Worm (Caenorhabditis elegans): Measurements from ENCODE around the gene nhr-233.

Gene nhr-233

DNA sequence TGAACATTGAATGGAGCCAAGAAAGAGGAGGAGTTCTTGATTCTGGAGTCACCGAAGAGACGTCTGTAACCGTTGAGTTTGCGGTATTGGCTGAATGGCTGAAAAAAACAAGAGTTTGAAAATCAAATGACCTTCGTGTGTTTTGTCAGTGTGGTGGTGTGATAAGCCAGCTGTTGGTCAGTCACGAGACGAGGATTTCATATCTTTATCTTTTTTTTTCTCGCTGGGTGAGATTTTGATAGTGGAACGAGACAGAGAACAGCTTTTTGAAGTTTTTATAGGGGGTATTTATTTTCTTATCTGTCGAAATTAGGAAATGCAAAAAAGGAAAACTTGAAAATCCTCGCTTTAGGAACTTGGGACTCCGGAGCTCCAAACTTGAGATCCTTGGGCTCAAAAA is 23.9 kb upstream of the nhr-233 start:
- peak; percentile 11 for TF ChIP-seq C34F6.9 (tag; optimal IDR thresholded peaks at IDR 0.05)
- no peak for TF ChIP-seq peb-1 (tag; optimal IDR thresholded peaks at IDR 0.05)
- no peak for TF ChIP-seq nhr-6 (tag; optimal IDR thresholded peaks at IDR 0.05)
- peak; percentile 50 for TF ChIP-seq nhr-129 (tag; optimal IDR thresholded peaks at IDR 0.05)
- TF ChIP-seq sma-9 (GFP tag; optimal IDR thresholded peaks at IDR 0.05): peak; percentile 14
- TF ChIP-seq sma-9 (tag; optimal IDR thresholded peaks at IDR 0.05): no peak
- TF ChIP-seq ztf-4 (tag; optimal IDR thresholded peaks at IDR 0.05): peak; percentile 7

DNA sequence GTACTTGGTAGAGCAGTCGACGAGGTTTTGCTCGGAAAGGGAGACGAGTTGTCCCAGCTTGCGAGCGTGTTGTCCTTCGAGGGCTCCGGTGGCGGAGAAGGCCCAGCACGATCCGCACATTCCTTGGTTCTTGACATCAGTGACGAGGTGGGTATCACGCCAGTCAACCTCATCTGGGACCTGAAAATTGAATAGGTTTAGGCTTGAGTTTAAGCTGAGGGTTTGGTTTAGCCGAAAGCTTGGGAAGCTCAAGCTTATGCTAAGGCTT is 23.1 kb upstream of the nhr-233 start:
- TF ChIP-seq aly-2 (tag; optimal IDR thresholded peaks at IDR 0.05) (no peak), crh-2 (tag; optimal IDR thresholded peaks at IDR 0.05) (no peak), ceh-16 (tag; optimal IDR thresholded peaks at IDR 0.05) (no peak), nhr-25 (tag; optimal IDR thresholded peaks at IDR 0.05) (no peak), lin-39 (tag; optimal IDR thresholded peaks at IDR 0.05) (no peak), blmp-1 (tag; optimal IDR thresholded peaks at IDR 0.05; ENCODE audit: insufficient read depth) (no peak), ZK546.5 (tag; optimal IDR thresholded peaks at IDR 0.05) (no peak), sem-4 (tag; optimal IDR thresholded peaks at IDR 0.05) (no peak)

DNA sequence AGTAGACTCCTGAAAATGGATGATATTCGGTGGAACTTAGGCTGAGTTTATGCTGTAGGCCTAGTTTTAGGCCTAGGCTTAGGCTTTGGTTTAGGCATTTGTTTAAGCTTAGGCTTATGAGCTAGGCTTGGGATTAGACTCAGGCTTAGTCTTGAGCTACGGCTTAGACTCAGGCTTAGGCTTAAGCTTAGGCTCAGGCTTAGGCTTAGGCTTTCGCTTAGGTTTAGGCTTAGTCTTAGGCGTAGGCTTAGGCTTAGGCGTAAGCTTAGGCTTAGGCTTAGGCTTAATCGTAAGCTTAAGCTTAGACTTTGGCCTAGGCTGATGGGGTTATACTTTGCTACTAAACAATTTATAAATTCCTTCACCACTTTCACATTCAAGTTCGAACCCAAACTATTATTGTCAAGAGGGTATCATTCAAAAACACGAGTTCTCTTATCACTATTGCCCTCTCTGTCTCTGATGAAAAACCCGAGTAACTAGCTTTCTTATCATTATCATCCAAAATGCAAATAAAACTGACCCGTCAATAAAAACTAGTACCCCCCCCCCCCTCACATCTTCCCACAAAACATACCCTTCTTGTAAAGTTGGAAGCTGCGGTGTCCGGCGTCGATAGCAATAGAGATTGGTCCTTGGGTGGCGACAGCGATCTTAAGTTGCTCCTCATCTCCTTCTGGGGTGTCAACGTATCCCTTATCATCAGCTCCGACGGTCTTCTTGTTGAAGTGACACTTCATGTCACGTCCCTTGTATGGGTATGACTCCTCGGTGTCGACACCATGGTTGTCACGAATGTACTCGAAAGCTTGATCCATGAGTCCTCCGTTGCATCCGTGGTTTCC is 22.6 kb upstream of the nhr-233 start:
- TF ChIP-seq sma-9 (GFP tag; optimal IDR thresholded peaks at IDR 0.05) (peak; percentile 41), sma-9 (tag; optimal IDR thresholded peaks at IDR 0.05) (no peak), Y55F3AM.14 (GFP tag; optimal IDR thresholded peaks at IDR 0.05) (peak; percentile 31), elt-3 (tag; optimal IDR thresholded peaks at IDR 0.05) (no peak), gmeb-1 (tag; optimal IDR thresholded peaks at IDR 0.05) (peak; percentile 47), ztf-1 (GFP tag; conservative IDR thresholded peaks at IDR 0.05) (no peak), ceh-16 (tag; optimal IDR thresholded peaks at IDR 0.05) (no peak), crh-2 (tag; optimal IDR thresholded peaks at IDR 0.05) (peak; percentile 34), mab-5 (tag; optimal IDR thresholded peaks at IDR 0.05) (no peak), fos-1 (tag; optimal IDR thresholded peaks at IDR 0.05) (peak; percentile 43), nhr-25 (tag; optimal IDR thresholded peaks at IDR 0.05) (no peak), lin-13 (GFP tag; optimal IDR thresholded peaks at IDR 0.05) (no peak), ama-1 (optimal IDR thresholded peaks at IDR 0.05) (peak; percentile 26)

DNA sequence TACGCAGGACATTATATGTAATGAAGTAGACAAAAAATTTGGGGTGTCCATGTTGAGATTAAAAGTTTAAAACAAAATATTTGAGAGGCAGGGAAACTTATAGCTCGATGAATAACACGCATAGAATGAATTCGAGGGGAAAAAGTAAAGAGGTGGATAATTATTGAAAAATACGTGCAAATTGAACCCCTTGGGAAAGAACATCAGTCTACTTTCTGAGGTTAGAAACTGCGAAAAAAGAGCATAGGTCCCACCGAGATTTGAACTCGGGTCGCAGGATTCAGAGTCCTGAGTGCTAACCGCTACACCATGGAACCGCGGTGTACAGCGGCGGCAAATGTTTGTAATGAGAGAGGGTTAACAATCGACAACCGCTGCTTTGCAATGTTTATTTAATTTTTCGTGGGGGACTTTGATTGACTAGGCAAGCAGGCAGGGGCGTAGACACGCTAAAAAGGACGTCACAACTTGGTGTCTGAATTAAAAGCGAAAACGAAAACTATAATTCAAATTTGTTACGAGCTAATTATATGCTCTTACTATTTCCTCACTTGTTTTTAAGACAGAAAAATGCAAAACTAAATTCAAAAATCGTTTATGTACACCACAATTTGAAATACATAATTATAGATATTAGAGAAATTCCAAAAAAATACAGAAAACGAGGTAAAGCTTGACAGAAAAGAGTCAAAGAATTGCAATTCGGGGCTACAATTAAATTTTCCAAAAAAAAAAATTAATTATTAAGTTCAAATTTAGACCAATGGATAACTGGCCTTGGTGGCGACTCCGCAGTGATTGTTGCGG is 21.6 kb upstream of the nhr-233 start, which contains the start of gene srh-269:
srh-269 (minus strand) TSS at position 51 of the 807 bp plus-strand sequence.
- TF ChIP-seq nhr-129 (tag; optimal IDR thresholded peaks at IDR 0.05) (peak; percentile 76), unc-62 (GFP tag; optimal IDR thresholded peaks at IDR 0.05) (no peak), nhr-10 (tag; optimal IDR thresholded peaks at IDR 0.05) (no peak), nhr-23 (tag; optimal IDR thresholded peaks at IDR 0.05) (no peak), fos-1 (tag; optimal IDR thresholded peaks at IDR 0.05) (peak; percentile 40), nhr-12 (tag; optimal IDR thresholded peaks at IDR 0.05) (no peak), nhr-21 (tag; optimal IDR thresholded peaks at IDR 0.05) (peak; percentile 47), ztf-11 (tag; optimal IDR thresholded peaks at IDR 0.05) (no peak), ceh-16 (tag; optimal IDR thresholded peaks at IDR 0.05) (no peak), alr-1 (tag; optimal IDR thresholded peaks at IDR 0.05) (no peak), dmd-4 (tag; optimal IDR thresholded peaks at IDR 0.05) (no peak), C34F6.9 (tag; optimal IDR thresholded peaks at IDR 0.05) (peak; percentile 36), snpc-4 (tag; optimal IDR thresholded peaks at IDR 0.05) (peak; percentile 30), skn-1 (tag; optimal IDR thresholded peaks at IDR 0.05) (no peak), ama-1 (optimal IDR thresholded peaks at IDR 0.05) (peak; percentile 90), lin-39 (tag; optimal IDR thresholded peaks at IDR 0.05) (no peak), mab-5 (tag; optimal IDR thresholded peaks at IDR 0.05) (no peak), crh-2 (tag; optimal IDR thresholded peaks at IDR 0.05) (peak; percentile 13), unc-55 (GFP tag; optimal IDR thresholded peaks at IDR 0.05) (no peak), nhr-6 (tag; optimal IDR thresholded peaks at IDR 0.05) (peak; percentile 12), gmeb-1 (tag; optimal IDR thresholded peaks at IDR 0.05) (peak; percentile 52), lsy-2 (tag; optimal IDR thresholded peaks at IDR 0.05) (peak; percentile 27 to 63), lin-13 (GFP tag; optimal IDR thresholded peaks at IDR 0.05) (peak; percentile 52), F13H6.1 (tag; optimal IDR thresholded peaks at IDR 0.05) (peak; percentile 55), ztf-4 (tag; optimal IDR thresholded peaks at IDR 0.05) (peak; percentile 16), blmp-1 (tag; optimal IDR thresholded peaks at IDR 0.05; ENCODE audit: insufficient read depth) (no peak), lin-11 (tag; optimal IDR thresholded peaks at IDR 0.05) (no peak), Y55F3AM.14 (GFP tag; optimal IDR thresholded peaks at IDR 0.05) (peak; percentile 72), sma-9 (GFP tag; optimal IDR thresholded peaks at IDR 0.05) (peak; percentile 54), sma-9 (tag; optimal IDR thresholded peaks at IDR 0.05) (no peak), egl-27 (tag; optimal IDR thresholded peaks at IDR 0.05) (no peak), sma-3 (GFP tag; optimal IDR thresholded peaks at IDR 0.05) (peak; percentile 42)

Measured in whole organism, L2 larva.